Fruit fly (Drosophila melanogaster): ENCODE data around the gene toc.

dm6 chr2L:3107988-3108678, 36.5 kb downstream of the toc start:
- no peak for TF ChIP-seq Sin3A (optimal IDR thresholded peaks at IDR 0.05)
- no peak for TF ChIP-seq h (optimal IDR thresholded peaks at IDR 0.05)
- no peak for TF ChIP-seq psq (optimal IDR thresholded peaks at IDR 0.05)
- TF ChIP-seq ttk (optimal IDR thresholded peaks at IDR 0.05): no peak
- no peak for TF ChIP-seq Myc (optimal IDR thresholded peaks at IDR 0.05)

Data from Kc167 (cell line).